Worm (Caenorhabditis elegans) whole organism, L3 larva: ENCODE measurements around the gene piki-1.

Experiments used
- R02D3.7 ChIP-seq: fragments of 150-350 bp; optimal IDR thresholded peaks from 2 replicates; lab custom pipeline; 2014; ENCODE audit warnings: missing biosample characterization, missing genetic modification characterization
- ZK546.5 ChIP-seq: sonication (generic microtip); optimal IDR thresholded peaks from 2 replicates; lab custom pipeline; 2017; ENCODE audit warnings: missing biosample characterization, missing genetic modification characterization
- aly-2 ChIP-seq: fragments of 150-350 bp; optimal IDR thresholded peaks from 2 replicates; lab custom pipeline; 2014; ENCODE audit warnings: missing biosample characterization, missing genetic modification characterization
- ama-1 ChIP-seq: fragments of 150-350 bp; optimal IDR thresholded peaks from 2 replicates; lab custom pipeline; 2018
- ceh-28 ChIP-seq: fragments of 150-350 bp; optimal IDR thresholded peaks from 2 replicates; lab custom pipeline; 2014; ENCODE audit warnings: missing biosample characterization, missing genetic modification reagents, missing genetic modification characterization
- ceh-82 ChIP-seq: fragments of 150-350 bp; optimal IDR thresholded peaks from 2 replicates; lab custom pipeline; 2014; ENCODE audit warnings: missing biosample characterization, missing genetic modification characterization
- ceh-9 ChIP-seq: sonication (generic microtip); optimal IDR thresholded peaks from 2 replicates; lab custom pipeline; 2018; ENCODE audit warnings: missing biosample characterization, missing genetic modification characterization
- daf-12 ChIP-seq: fragments of 150-350 bp; optimal IDR thresholded peaks from 2 replicates; lab custom pipeline; 2014; ENCODE audit warnings: missing biosample characterization, missing genetic modification reagents, missing genetic modification characterization
- egl-27 ChIP-seq: sonication (generic microtip); optimal IDR thresholded peaks from 4 replicates; lab custom pipeline; 2017; ENCODE audit warnings: missing biosample characterization, missing genetic modification reagents, missing genetic modification characterization
- egl-5 ChIP-seq: fragments of 150-350 bp; optimal IDR thresholded peaks from 2 replicates; lab custom pipeline; 2017; ENCODE audit warnings: missing biosample characterization, missing genetic modification reagents, missing genetic modification characterization, inconsistent platforms
- elt-1 ChIP-seq: fragments of 150-350 bp; optimal IDR thresholded peaks from 2 replicates; lab custom pipeline; 2014; ENCODE audit warnings: missing biosample characterization, missing genetic modification characterization
- elt-2 ChIP-seq: sonication (generic microtip); optimal IDR thresholded peaks from 2 replicates; lab custom pipeline; 2016; ENCODE audit warnings: missing genetic modification reagents, mild to moderate bottlenecking, missing genetic modification characterization, missing compliant biosample characterization
- elt-3 ChIP-seq, 3 experiments: fragments of 150-350 bp in 1 of 3; sonication (generic microtip) in 2 of 3; optimal IDR thresholded peaks; 2 replicates in 2 of 3; 4 replicates in 1 of 3; lab custom pipeline; 2014 to 2017; ENCODE audit warnings: missing biosample characterization in 3 of 3, missing genetic modification characterization in 3 of 3
- eor-1 ChIP-seq, 2 experiments: fragments of 150-350 bp; optimal IDR thresholded peaks; 2 replicates each; lab custom pipeline; 2014 to 2018; ENCODE audit warnings: missing biosample characterization in 2 of 2, missing genetic modification characterization in 2 of 2
- fkh-10 ChIP-seq: sonication (generic microtip); optimal IDR thresholded peaks from 2 replicates; lab custom pipeline; 2017; ENCODE audit warnings: missing biosample characterization, missing genetic modification reagents, missing genetic modification characterization
- fkh-2 ChIP-seq: fragments of 150-350 bp; optimal IDR thresholded peaks from 2 replicates; lab custom pipeline; 2014; ENCODE audit warnings: missing biosample characterization, missing genetic modification reagents, missing genetic modification characterization
- fos-1 ChIP-seq: fragments of 150-350 bp; optimal IDR thresholded peaks from 2 replicates; lab custom pipeline; 2014; ENCODE audit warnings: missing biosample characterization, missing genetic modification characterization
- hmg-11 ChIP-seq: sonication (generic microtip); optimal IDR thresholded peaks from 2 replicates; lab custom pipeline; 2016; ENCODE audit warnings: missing genetic modification characterization, missing compliant biosample characterization
- jun-1 ChIP-seq: fragments of 150-350 bp; optimal IDR thresholded peaks from 2 replicates; lab custom pipeline; 2014; ENCODE audit warnings: missing biosample characterization, missing genetic modification reagents, missing genetic modification characterization
- lin-15B ChIP-seq: fragments of 150-350 bp; optimal IDR thresholded peaks from 2 replicates; lab custom pipeline; 2014; ENCODE audit warnings: missing biosample characterization, missing genetic modification characterization
- lin-39 ChIP-seq: fragments of 150-350 bp; optimal IDR thresholded peaks from 2 replicates; lab custom pipeline; 2018; ENCODE audit warnings: missing biosample characterization, missing genetic modification reagents, missing genetic modification characterization
- mdl-1 ChIP-seq: fragments of 150-350 bp; optimal IDR thresholded peaks from 2 replicates; lab custom pipeline; 2014; ENCODE audit warnings: missing biosample characterization, missing genetic modification characterization
- mml-1 ChIP-seq: fragments of 150-350 bp; sonication (generic microtip); optimal IDR thresholded peaks from 3 replicates; lab custom pipeline; 2014; ENCODE audit warnings: missing biosample characterization, missing genetic modification characterization
- nfya-1 ChIP-seq: sonication (generic microtip); optimal IDR thresholded peaks from 2 replicates; lab custom pipeline; 2017; ENCODE audit warnings: missing genetic modification characterization, mild to moderate bottlenecking, missing compliant biosample characterization, antibody characterized with exemption, moderate library complexity; ENCODE audit not compliant: insufficient read depth
- nhr-12 ChIP-seq: fragments of 150-350 bp; optimal IDR thresholded peaks from 2 replicates; lab custom pipeline; 2014; ENCODE audit warnings: missing biosample characterization, missing genetic modification characterization
- nhr-23 ChIP-seq: fragments of 150-350 bp; optimal IDR thresholded peaks from 2 replicates; lab custom pipeline; 2014; ENCODE audit warnings: missing biosample characterization, missing genetic modification reagents, missing genetic modification characterization
- nhr-237 ChIP-seq: fragments of 150-350 bp; optimal IDR thresholded peaks from 2 replicates; lab custom pipeline; 2014; ENCODE audit warnings: missing biosample characterization, missing genetic modification characterization
- nhr-25 ChIP-seq: sonication (generic microtip); optimal IDR thresholded peaks from 2 replicates; lab custom pipeline; 2017; ENCODE audit warnings: missing biosample characterization, missing genetic modification characterization
- nhr-76 ChIP-seq: fragments of 150-350 bp; sonication (generic microtip); optimal IDR thresholded peaks from 5 replicates; lab custom pipeline; 2014; ENCODE audit warnings: missing biosample characterization, missing genetic modification characterization
- nhr-77 ChIP-seq: fragments of 150-350 bp; optimal IDR thresholded peaks from 2 replicates; lab custom pipeline; 2014; ENCODE audit warnings: missing biosample characterization, missing genetic modification characterization
- pha-4 ChIP-seq: fragments of 150-350 bp; optimal IDR thresholded peaks from 2 replicates; lab custom pipeline; 2014; ENCODE audit warnings: missing biosample characterization, missing genetic modification reagents, missing genetic modification characterization
- pqm-1 ChIP-seq: fragments of 150-350 bp; optimal IDR thresholded peaks from 2 replicates; lab custom pipeline; 2017; ENCODE audit warnings: missing biosample characterization, missing genetic modification characterization, inconsistent platforms
- sea-2 ChIP-seq: fragments of 150-350 bp; sonication (generic microtip); optimal IDR thresholded peaks from 4 replicates; lab custom pipeline; 2014; ENCODE audit warnings: missing biosample characterization, missing genetic modification reagents, missing genetic modification characterization
- skn-1 ChIP-seq: fragments of 150-350 bp; optimal IDR thresholded peaks from 2 replicates; lab custom pipeline; 2014; ENCODE audit warnings: missing biosample characterization, missing genetic modification characterization
- snpc-4 ChIP-seq: fragments of 150-350 bp; optimal IDR thresholded peaks from 2 replicates; lab custom pipeline; 2014; ENCODE audit warnings: missing biosample characterization, missing genetic modification characterization
- tbx-2 ChIP-seq: sonication (generic microtip); optimal IDR thresholded peaks from 2 replicates; lab custom pipeline; 2016; ENCODE audit warnings: mild to moderate bottlenecking, missing genetic modification characterization, missing compliant biosample characterization
- unc-39 ChIP-seq: sonication (generic microtip); optimal IDR thresholded peaks from 4 replicates; lab custom pipeline; 2017; ENCODE audit warnings: missing biosample characterization, missing genetic modification characterization
- ztf-11 ChIP-seq: fragments of 150-350 bp; optimal IDR thresholded peaks from 2 replicates; lab custom pipeline; 2014; ENCODE audit warnings: missing biosample characterization, missing genetic modification characterization
- ztf-4 ChIP-seq: fragments of 150-350 bp; optimal IDR thresholded peaks from 2 replicates; lab custom pipeline; 2014; ENCODE audit warnings: missing biosample characterization, missing genetic modification characterization

The piki-1 gene

DNA sequence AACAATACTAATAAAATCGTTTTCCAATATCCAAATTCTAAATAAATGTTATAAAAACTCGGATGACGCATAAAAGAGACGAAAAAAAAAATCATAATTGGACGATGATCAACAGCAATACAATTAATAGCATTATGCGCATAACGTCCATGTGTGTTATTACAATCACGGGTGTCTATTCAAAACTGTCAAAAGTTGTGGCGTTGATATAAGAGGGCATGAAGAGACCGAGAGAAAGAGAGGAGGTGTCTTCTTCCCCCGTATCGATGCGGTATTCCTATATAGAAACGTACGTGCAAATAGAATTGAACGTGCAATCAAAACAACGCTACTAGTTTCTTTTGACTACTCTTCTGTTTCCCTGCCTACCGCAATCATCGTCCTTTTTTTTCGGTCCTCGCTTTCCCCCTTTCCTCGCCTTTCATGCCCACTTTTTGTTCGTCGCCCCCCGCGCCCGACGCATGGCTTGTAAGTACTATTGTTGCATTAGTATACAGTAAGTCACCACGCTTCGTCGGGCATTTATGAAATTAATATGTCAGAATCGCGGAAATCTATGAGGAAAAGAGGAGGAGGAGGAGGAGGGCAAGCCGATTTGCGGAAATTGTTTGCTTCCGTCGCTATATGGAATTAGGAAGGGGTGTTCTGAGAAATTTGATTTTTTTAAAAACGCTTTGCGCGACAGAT, 24.2 kb downstream of the piki-1 start:
- peak; percentile 42 for TF ChIP-seq elt-2 (tag; lab: Kevin White, UChicago)
- TF ChIP-seq pqm-1 (tag; lab: Kevin White, UChicago), result peak; percentile 27
- TF ChIP-seq pha-4 (tag; lab: Kevin White, UChicago), result peak; percentile 52
- peak; percentile 12 for TF ChIP-seq hmg-11 (tag; lab: Kevin White, UChicago)
- TF ChIP-seq ama-1 (lab: Kevin White, UChicago), result no peak

DNA sequence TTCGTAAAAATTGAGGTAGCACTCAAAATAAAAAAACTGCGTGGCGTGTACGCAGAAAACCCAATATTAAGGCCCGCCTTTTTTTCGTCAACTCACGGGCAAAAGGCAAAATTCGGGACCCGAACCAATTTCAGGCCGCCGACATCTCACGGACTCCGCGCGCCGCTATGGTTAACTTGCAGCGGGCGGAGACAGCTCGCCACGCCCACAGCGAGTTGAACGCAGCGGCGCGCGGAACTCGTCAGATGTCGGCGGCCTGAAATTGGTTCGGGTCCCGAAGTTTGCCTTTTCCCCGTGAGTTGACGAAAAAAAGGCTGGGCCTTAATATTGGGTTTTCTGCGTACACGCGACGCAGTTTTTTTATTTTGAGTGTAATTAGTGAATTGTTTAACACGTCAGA, 25.1 kb downstream of the piki-1 start:
- TF ChIP-seq ceh-82 (tag; lab: Kevin White, UChicago) (no peak), nhr-23 (no peak), eor-1 (tag; optimal IDR thresholded peaks at IDR 0.05; lab: Kevin White, UChicago) (no peak)

DNA sequence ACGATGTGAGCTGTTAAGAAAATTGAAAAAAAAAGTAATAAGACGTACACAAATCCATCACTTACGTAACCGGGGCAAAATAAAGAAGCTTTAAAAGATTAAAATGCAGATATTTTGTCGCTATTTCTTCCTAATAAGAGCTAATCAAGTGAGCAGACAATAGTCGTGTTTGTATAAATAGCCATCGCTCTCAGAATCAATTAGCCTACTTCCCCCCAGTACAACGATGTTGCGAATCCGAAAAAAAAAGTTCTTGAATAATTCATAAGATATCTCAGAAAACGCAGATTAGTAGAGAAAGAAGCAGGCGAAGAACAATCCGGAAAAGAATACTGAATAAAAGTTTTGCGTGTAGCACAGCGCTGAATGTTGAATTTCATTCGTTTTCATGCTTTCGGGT, 30.9 kb downstream of the piki-1 start:
- TF ChIP-seq lin-39 (tag; lab: Kevin White, UChicago), result no peak
- TF ChIP-seq eor-1 (tag; optimal IDR thresholded peaks at IDR 0.05; lab: Kevin White, UChicago), result no peak
- TF ChIP-seq fkh-10, result no peak
- no peak for TF ChIP-seq egl-5 (tag; lab: Kevin White, UChicago)
- TF ChIP-seq aly-2 (tag; lab: Kevin White, UChicago), result no peak
- TF ChIP-seq mml-1 (tag; lab: Kevin White, UChicago), result no peak
- TF ChIP-seq hmg-11 (tag; lab: Kevin White, UChicago), result no peak
- TF ChIP-seq tbx-2 (tag; lab: Kevin White, UChicago), result no peak
- no peak for TF ChIP-seq pqm-1 (tag; lab: Kevin White, UChicago)
- no peak for TF ChIP-seq R02D3.7 (tag; lab: Kevin White, UChicago)
- TF ChIP-seq ceh-28 (tag; lab: Kevin White, UChicago), result no peak
- TF ChIP-seq mdl-1 (tag; lab: Kevin White, UChicago), result no peak
- no peak for TF ChIP-seq nfya-1 (tag; lab: Kevin White, UChicago)
- no peak for TF ChIP-seq lin-15B (tag; lab: Kevin White, UChicago)
- TF ChIP-seq nhr-77 (tag; lab: Kevin White, UChicago), result no peak
- TF ChIP-seq pha-4 (tag; lab: Kevin White, UChicago), result no peak
- TF ChIP-seq fkh-2 (tag; lab: Kevin White, UChicago), result no peak

DNA sequence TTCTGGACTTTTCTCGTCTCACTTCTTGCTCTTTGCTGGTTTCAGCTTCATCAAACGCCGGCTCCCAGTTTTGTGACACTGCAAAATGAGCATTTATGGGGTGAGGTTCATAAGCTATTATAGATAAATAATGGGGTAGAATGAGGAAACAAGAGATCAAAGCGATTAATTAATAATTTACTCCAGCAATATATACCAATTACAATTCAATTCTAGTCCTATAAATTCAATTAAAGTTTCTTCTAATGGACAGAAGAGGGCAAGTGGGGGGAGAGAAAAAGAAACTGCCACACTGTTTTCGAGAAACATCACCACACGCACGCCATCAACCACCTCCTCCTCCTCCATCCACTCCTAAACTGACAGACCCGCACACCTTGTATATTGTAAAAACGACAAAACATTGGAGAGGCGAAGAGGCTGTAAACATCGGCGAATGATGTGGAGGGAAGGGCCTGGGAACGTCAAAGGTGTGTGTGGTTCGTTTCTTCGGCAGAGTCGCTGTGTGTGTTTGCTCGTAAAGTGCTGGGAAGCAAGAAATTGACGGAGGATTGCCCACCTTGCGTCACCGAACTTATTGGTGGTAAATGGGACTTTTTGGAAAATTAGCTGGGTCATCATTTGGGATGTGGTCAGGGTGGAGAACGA, 32.9 kb downstream of the piki-1 start, which contains the start of the genes H03A11.13 and famk-1:
TSS of gene H03A11.13 (minus strand) at position 51 of the 648 bp plus-strand sequence.
TSS of gene famk-1 (minus strand) at position 78 of the 648 bp plus-strand sequence.
- TF ChIP-seq pha-4 (tag; lab: Kevin White, UChicago) (peak; percentile 19), elt-3 (tag; optimal IDR thresholded peaks at IDR 0.05; lab: Kevin White, UChicago) (no peak)
- TF ChIP-seq, all 47 proteins: peak for 1

DNA sequence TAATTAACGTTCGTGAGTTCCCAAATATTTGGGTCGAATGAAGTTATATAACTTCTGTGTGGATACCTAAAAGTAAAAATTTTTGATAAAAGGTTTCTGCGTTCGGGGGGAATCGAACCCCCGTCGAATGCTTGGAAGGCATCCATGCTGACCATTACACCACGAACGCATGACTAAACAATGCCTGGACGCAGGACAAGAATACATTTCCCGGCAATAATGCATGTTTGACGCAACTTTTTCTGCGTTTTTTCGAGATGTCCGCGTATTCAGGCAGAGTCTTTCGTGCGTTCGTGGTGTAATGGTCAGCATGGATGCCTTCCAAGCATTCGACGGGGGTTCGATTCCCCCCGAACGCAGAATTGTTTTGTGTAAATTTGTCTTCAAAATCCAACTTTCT, 45.5 kb downstream of the piki-1 start:
- no peak for TF ChIP-seq elt-1 (tag; lab: Kevin White, UChicago)
- no peak for TF ChIP-seq sea-2
- TF ChIP-seq aly-2 (tag; lab: Kevin White, UChicago), result no peak
- TF ChIP-seq ZK546.5 (tag; lab: Kevin White, UChicago), result no peak
- no peak for TF ChIP-seq fkh-10
- TF ChIP-seq lin-15B (tag; lab: Kevin White, UChicago), result no peak
- TF ChIP-seq daf-12 (tag; lab: Kevin White, UChicago), result no peak
- TF ChIP-seq snpc-4 (tag; lab: Kevin White, UChicago), result peak; percentile 13
- TF ChIP-seq tbx-2 (tag; lab: Kevin White, UChicago), result peak; percentile 73
- peak; percentile 46 for TF ChIP-seq nhr-25 (tag; lab: Kevin White, UChicago)
- TF ChIP-seq elt-2 (tag; lab: Kevin White, UChicago), result peak; percentile 57
- no peak for TF ChIP-seq eor-1 (tag; optimal IDR thresholded peaks at IDR 0.05; lab: Kevin White, UChicago)
- TF ChIP-seq ceh-28 (tag; lab: Kevin White, UChicago), result peak; percentile 9
- TF ChIP-seq fkh-2 (tag; lab: Kevin White, UChicago), result no peak
- peak; percentile 40 for TF ChIP-seq skn-1 (tag; lab: Kevin White, UChicago)
- TF ChIP-seq fos-1 (tag; lab: Kevin White, UChicago), result no peak
- TF ChIP-seq nhr-76, result no peak
- peak; percentile 52 for TF ChIP-seq egl-5 (tag; lab: Kevin White, UChicago)
- TF ChIP-seq nhr-237 (tag; lab: Kevin White, UChicago), result no peak
- TF ChIP-seq ama-1 (lab: Kevin White, UChicago), result no peak
- no peak for TF ChIP-seq mml-1 (tag; lab: Kevin White, UChicago)
- TF ChIP-seq nfya-1 (tag; lab: Kevin White, UChicago), result peak; percentile 51
- no peak for TF ChIP-seq mdl-1 (tag; lab: Kevin White, UChicago)
- TF ChIP-seq egl-27 (tag; lab: Kevin White, UChicago), result no peak
- TF ChIP-seq ceh-82 (tag; lab: Kevin White, UChicago), result peak; percentile 35
- TF ChIP-seq nhr-23, result peak; percentile 66
- TF ChIP-seq R02D3.7 (tag; lab: Kevin White, UChicago), result no peak
- no peak for TF ChIP-seq unc-39 (tag; lab: Kevin White, UChicago)
- peak in 1 of 3 experiments; percentile 44 for TF ChIP-seq elt-3 (tag; optimal IDR thresholded peaks at IDR 0.05; lab: Kevin White, UChicago)
- TF ChIP-seq jun-1 (tag; lab: Kevin White, UChicago), result peak; percentile 58
- TF ChIP-seq pha-4 (tag; lab: Kevin White, UChicago), result peak; percentile 25
- no peak for TF ChIP-seq ceh-9 (tag; lab: Kevin White, UChicago)
- peak; percentile 5 for TF ChIP-seq nhr-77 (tag; lab: Kevin White, UChicago)
- TF ChIP-seq ztf-4 (tag; lab: Kevin White, UChicago), result no peak
- TF ChIP-seq ztf-11 (tag; lab: Kevin White, UChicago), result no peak
- TF ChIP-seq nhr-12, result no peak
